Worm (Caenorhabditis elegans): ENCODE measurements around the gene F28C6.10.

The F28C6.10 gene

DNA sequence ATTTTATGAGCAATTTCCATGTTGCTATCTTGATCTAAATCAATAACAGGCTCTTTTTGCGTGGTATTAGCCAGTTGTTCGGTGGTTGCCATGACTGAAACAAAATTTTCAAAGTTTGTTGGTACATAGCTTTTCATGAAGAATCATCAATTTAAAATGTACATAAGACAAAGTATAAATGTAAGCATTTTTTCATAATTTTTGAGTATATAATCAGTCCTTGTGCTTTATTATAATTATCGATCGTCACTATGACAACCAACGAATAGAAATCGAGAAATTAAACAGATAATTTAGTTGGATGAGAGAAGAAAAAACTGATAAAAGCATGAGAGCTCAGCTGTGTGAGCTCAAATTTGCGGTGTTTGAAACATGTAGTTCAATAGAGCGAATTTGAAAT lies 14.1 kb downstream of the F28C6.10 start, which contains the start of gene T22C8.3:
Gene T22C8.3 (minus strand): TSS at position 101 of the 400 bp plus-strand sequence.
- TF ChIP-seq pha-4 (tag; optimal IDR thresholded peaks at IDR 0.05) (no peak), cnd-1 (tag; optimal IDR thresholded peaks at IDR 0.05) (no peak), ham-2 (GFP tag; optimal IDR thresholded peaks at IDR 0.05) (no peak), M03D4.4 (tag; optimal IDR thresholded peaks at IDR 0.05) (no peak), ceh-39 (tag; optimal IDR thresholded peaks at IDR 0.05) (no peak), elt-3 (tag; optimal IDR thresholded peaks at IDR 0.05) (no peak), hlh-1 (tag; optimal IDR thresholded peaks at IDR 0.05) (no peak), ztf-11 (tag; optimal IDR thresholded peaks at IDR 0.05) (no peak), unc-39 (tag; optimal IDR thresholded peaks at IDR 0.05) (no peak), unc-120 (tag; optimal IDR thresholded peaks at IDR 0.05; ENCODE audit: poor library complexity, severe bottlenecking) (no peak), flh-1 (GFP tag; optimal IDR thresholded peaks at IDR 0.05) (no peak)

DNA sequence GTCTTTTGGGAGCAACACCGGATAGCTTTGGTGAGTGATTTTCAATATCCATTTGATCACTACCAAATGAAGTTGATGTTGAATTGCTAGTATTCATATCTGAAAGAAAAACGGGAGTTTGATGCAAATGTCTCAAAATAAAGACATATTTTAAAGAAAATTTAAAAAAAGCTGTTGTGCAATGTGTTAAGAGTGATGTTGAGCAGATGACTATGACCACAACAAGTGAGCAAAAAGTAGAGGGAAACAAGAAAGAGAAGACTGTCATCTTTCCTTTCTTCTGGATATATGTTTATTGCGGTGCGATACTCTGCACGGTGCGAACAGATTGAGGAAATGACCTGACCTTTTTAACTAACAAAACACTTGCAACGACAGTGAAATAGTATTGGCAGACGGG lies 15.6 kb downstream of the F28C6.10 start, which contains the start of gene T22C8.4:
Gene T22C8.4 (minus strand): TSS at position 101 of the 400 bp plus-strand sequence.
- no peak for TF ChIP-seq hlh-1 (tag; optimal IDR thresholded peaks at IDR 0.05)

DNA sequence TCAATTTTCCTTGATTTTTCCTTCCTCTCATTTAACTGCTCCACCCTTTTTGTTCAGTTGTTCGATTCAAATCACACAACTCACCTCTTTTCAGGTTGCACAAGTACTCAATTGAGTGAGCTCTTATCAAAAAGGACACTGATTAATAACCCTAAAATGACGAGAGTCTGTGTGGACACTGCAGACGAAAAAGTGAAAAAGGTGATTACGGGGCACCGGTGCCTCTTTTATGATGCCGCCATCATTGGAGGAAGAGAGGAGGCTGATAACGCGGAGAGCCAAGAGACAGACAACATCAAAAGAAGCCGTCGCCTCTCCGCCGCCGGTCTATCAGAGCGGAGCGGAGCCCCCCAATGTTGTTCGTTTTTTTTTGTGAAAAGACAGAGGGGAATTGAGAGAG lies 17.4 kb downstream of the F28C6.10 start, which contains the start of gene sptf-2:
Gene sptf-2 (plus strand): TSS at position 297 of the 400 bp plus-strand sequence.
- TF ChIP-seq ces-1 (GFP tag; optimal IDR thresholded peaks at IDR 0.05) (no peak), blmp-1 (tag; optimal IDR thresholded peaks at IDR 0.05) (no peak), unc-39 (tag; optimal IDR thresholded peaks at IDR 0.05) (no peak), mls-2 (tag; optimal IDR thresholded peaks at IDR 0.05) (no peak), nhr-76 (tag; optimal IDR thresholded peaks at IDR 0.05) (no peak), nhr-28 (tag; optimal IDR thresholded peaks at IDR 0.05) (no peak), pha-4 (tag; optimal IDR thresholded peaks at IDR 0.05) (no peak), elt-3 (tag; optimal IDR thresholded peaks at IDR 0.05) (no peak), cnd-1 (tag; optimal IDR thresholded peaks at IDR 0.05) (no peak), tbx-8 (GFP tag; optimal IDR thresholded peaks at IDR 0.05) (no peak)

DNA sequence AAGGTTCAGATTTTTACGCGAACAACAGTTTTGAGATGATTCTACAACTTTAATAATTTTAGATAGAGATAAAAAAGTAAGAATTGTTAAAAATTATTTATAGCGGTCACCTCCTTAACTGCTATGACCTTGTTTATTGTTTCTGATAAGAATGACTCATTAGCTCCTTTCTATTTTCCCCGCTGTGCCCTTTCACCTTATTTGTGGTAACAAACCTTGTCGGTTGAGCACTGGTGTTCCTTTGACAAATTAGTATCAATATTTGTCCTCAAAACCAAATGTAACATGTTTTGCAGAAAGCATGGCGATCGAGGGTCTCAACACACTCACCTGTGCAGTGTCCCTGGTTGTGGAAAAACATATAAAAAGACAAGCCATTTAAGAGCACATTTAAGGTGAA lies 18.8 kb downstream of the F28C6.10 start:
- TF ChIP-seq nhr-237 (tag; optimal IDR thresholded peaks at IDR 0.05) (no peak), unc-39 (tag; optimal IDR thresholded peaks at IDR 0.05) (no peak), ceh-39 (tag; optimal IDR thresholded peaks at IDR 0.05) (no peak), nhr-28 (tag; optimal IDR thresholded peaks at IDR 0.05) (no peak), elt-3 (tag; optimal IDR thresholded peaks at IDR 0.05) (no peak), nhr-2 (tag; optimal IDR thresholded peaks at IDR 0.05) (no peak), ceh-43 (GFP tag; optimal IDR thresholded peaks at IDR 0.05) (no peak)

DNA sequence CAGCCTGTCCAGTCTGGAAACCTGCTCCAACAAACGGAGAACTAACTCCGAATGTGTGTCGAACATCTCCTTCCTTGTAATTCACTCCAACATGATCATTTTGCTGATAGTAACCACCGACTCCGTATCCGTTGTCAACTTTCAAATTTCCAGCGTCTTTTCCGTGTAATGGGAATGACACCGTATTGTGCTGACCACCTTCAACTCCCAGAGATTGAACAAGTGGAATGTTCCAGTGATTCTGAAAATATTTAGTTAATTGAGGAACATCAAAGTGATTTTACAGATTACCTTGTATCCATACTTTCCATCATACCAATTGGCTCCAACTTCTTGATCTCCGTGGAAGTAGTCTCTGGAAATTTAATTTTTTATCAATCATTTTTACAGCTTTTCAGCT lies 20.1 kb downstream of the F28C6.10 start:
- no peak for TF ChIP-seq sptf-1 (tag; optimal IDR thresholded peaks at IDR 0.05)
- no peak for TF ChIP-seq drap-1 (GFP tag; optimal IDR thresholded peaks at IDR 0.05)
- no peak for TF ChIP-seq lin-13 (tag; optimal IDR thresholded peaks at IDR 0.05)
- no peak for TF ChIP-seq blmp-1 (tag; optimal IDR thresholded peaks at IDR 0.05)
- TF ChIP-seq mab-5 (tag; optimal IDR thresholded peaks at IDR 0.05), result no peak
- TF ChIP-seq unc-120 (tag; optimal IDR thresholded peaks at IDR 0.05; ENCODE audit: poor library complexity, severe bottlenecking), result no peak
- TF ChIP-seq nhr-12 (tag; optimal IDR thresholded peaks at IDR 0.05), result no peak
- TF ChIP-seq ceh-39 (tag; optimal IDR thresholded peaks at IDR 0.05), result no peak
- no peak for TF ChIP-seq snpc-4 (tag; optimal IDR thresholded peaks at IDR 0.05)
- no peak for TF ChIP-seq unc-39 (tag; optimal IDR thresholded peaks at IDR 0.05)
- TF ChIP-seq zip-8 (tag; optimal IDR thresholded peaks at IDR 0.05), result no peak
- no peak for TF ChIP-seq elt-1 (tag; optimal IDR thresholded peaks at IDR 0.05; ENCODE audit: borderline replicate concordance, insufficient read depth)
- TF ChIP-seq flh-1 (GFP tag; optimal IDR thresholded peaks at IDR 0.05), result no peak
- no peak for TF ChIP-seq ztf-11 (tag; optimal IDR thresholded peaks at IDR 0.05)
- no peak for TF ChIP-seq unc-62 (GFP tag; optimal IDR thresholded peaks at IDR 0.05)
- TF ChIP-seq tbx-8 (GFP tag; optimal IDR thresholded peaks at IDR 0.05), result no peak
- TF ChIP-seq hlh-1 (tag; optimal IDR thresholded peaks at IDR 0.05), result no peak

DNA sequence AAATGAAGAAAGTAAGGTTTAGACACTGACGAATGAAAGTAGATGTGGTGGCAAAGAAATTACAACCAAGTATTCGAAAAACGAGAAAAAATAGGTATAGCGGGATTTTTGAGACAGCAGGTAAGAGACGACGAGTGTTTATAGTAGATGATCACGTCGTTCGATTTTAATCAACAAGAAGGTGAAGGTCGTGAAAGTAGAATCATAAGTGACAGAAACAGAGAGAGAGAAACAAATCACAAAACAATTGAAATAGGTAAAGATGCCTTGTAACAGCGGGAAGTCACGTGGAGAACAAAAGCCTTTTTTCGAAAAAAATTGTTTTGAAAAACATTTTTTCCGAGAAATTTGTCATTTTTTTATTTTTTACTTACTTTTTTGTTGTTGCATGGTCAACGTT lies 22.3 kb downstream of the F28C6.10 start, which contains the start of gene T22C8.6:
Gene T22C8.6 (minus strand): TSS at position 194 of the 400 bp plus-strand sequence.
- no peak for TF ChIP-seq sem-2 (GFP tag; optimal IDR thresholded peaks at IDR 0.05)
